Worm (Caenorhabditis elegans): ENCODE measurements around the gene F53A3.1.
A peak's percentile ranks its signal among the peaks of the same experiment; 100 is the strongest.

Gene F53A3.1

ce11 chrIII:1937879-1938438, 5.5 kb downstream of the F53A3.1 start:
- peak; percentile 70 for TF ChIP-seq lin-13 (GFP tag; optimal IDR thresholded peaks at IDR 0.05)
- TF ChIP-seq lin-35 (GFP tag; optimal IDR thresholded peaks at IDR 0.05) = no peak
- no peak for TF ChIP-seq efl-1 (optimal IDR thresholded peaks at IDR 0.05)
- peak in 1 of 2 experiments; percentile 92 for TF ChIP-seq efl-1 (GFP tag; optimal IDR thresholded peaks at IDR 0.05 in 1 of 2)
- peak; percentile 34 to 59 for TF ChIP-seq lsy-2 (tag; optimal IDR thresholded peaks at IDR 0.05)
- TF ChIP-seq nhr-85 (tag) = peak; percentile 17
- TF ChIP-seq unc-86 (tag; optimal IDR thresholded peaks at IDR 0.05) = no peak

- TF ChIP-seq nhr-77 (tag; optimal IDR thresholded peaks at IDR 0.05) (no peak), unc-86 (tag; optimal IDR thresholded peaks at IDR 0.05) (no peak), fkh-8 (tag; optimal IDR thresholded peaks at IDR 0.05) (no peak)
Observed at ce11 chrIII:1934141-1934540, 9.3 kb downstream of the F53A3.1 start.

ce11 chrIII:1932018-1932417, 11.4 kb downstream of the F53A3.1 start:
- TF ChIP-seq lir-3 (tag; optimal IDR thresholded peaks at IDR 0.05; ENCODE audit: poor library complexity) (no peak), ama-1 (optimal IDR thresholded peaks at IDR 0.05) (no peak), fkh-10 (GFP tag; optimal IDR thresholded peaks at IDR 0.05) (no peak), skn-1 (tag; optimal IDR thresholded peaks at IDR 0.05) (no peak), unc-86 (tag; optimal IDR thresholded peaks at IDR 0.05) (no peak), nhr-237 (tag; optimal IDR thresholded peaks at IDR 0.05) (no peak), efl-1 (optimal IDR thresholded peaks at IDR 0.05) (no peak), efl-1 (GFP tag; optimal IDR thresholded peaks at IDR 0.05 in 1 of 2) (no peak), lin-15B (tag; optimal IDR thresholded peaks at IDR 0.05) (no peak), mef-2 (tag; optimal IDR thresholded peaks at IDR 0.05) (no peak), lsy-2 (tag; optimal IDR thresholded peaks at IDR 0.05) (no peak), nhr-85 (tag) (no peak), snu-23 (GFP tag; optimal IDR thresholded peaks at IDR 0.05) (no peak), ceh-90 (tag; optimal IDR thresholded peaks at IDR 0.05) (no peak), F16B12.6 (tag; optimal IDR thresholded peaks at IDR 0.05) (no peak), C34B4.2 (tag; optimal IDR thresholded peaks at IDR 0.05) (no peak), hpl-2 (GFP tag; optimal IDR thresholded peaks at IDR 0.05) (no peak), nhr-20 (tag; optimal IDR thresholded peaks at IDR 0.05) (no peak), lin-14 (GFP tag; optimal IDR thresholded peaks at IDR 0.05) (no peak), aly-2 (tag; optimal IDR thresholded peaks at IDR 0.05) (no peak)

- TF ChIP-seq nhr-76 (tag; optimal IDR thresholded peaks at IDR 0.05) (no peak), ztf-4 (tag; optimal IDR thresholded peaks at IDR 0.05) (no peak), unc-30 (tag; optimal IDR thresholded peaks at IDR 0.05) (no peak), fkh-4 (tag; optimal IDR thresholded peaks at IDR 0.05; ENCODE audit: borderline replicate concordance) (no peak), lin-13 (GFP tag; optimal IDR thresholded peaks at IDR 0.05) (peak; percentile 48), C34B4.2 (tag; optimal IDR thresholded peaks at IDR 0.05) (no peak), lsy-2 (tag; optimal IDR thresholded peaks at IDR 0.05) (peak; percentile 17 to 63), efl-1 (optimal IDR thresholded peaks at IDR 0.05) (no peak), efl-1 (GFP tag; optimal IDR thresholded peaks at IDR 0.05 in 1 of 2) (no peak), elt-2 (tag; optimal IDR thresholded peaks at IDR 0.05) (no peak), dsc-1 (tag; optimal IDR thresholded peaks at IDR 0.05) (no peak), C16A3.4 (tag; optimal IDR thresholded peaks at IDR 0.05) (no peak)
Observed at ce11 chrIII:1931509-1931908, 11.9 kb downstream of the F53A3.1 start.

- no peak for TF ChIP-seq efl-1 (optimal IDR thresholded peaks at IDR 0.05)
- peak in 1 of 2 experiments; percentile 87 for TF ChIP-seq efl-1 (GFP tag; optimal IDR thresholded peaks at IDR 0.05 in 1 of 2)
- TF ChIP-seq ceh-88 (GFP tag; IDR thresholded peaks at IDR 0.05) = no peak
- no peak for TF ChIP-seq aly-2 (tag; optimal IDR thresholded peaks at IDR 0.05)
- TF ChIP-seq nhr-85 (tag) = peak; percentile 55
- peak; percentile 12 for TF ChIP-seq ceh-8 (GFP tag; optimal IDR thresholded peaks at IDR 0.05)
- no peak for TF ChIP-seq C04F5.9 (tag; optimal IDR thresholded peaks at IDR 0.05)
Observed at ce11 chrIII:1930714-1931273, 12.6 kb downstream of the F53A3.1 start.
